Worm (Caenorhabditis elegans) whole organism, L4 larva: ENCODE data around the gene idpb-2.

Experiments
- F26F4.8 ChIP-seq: fragments of 200-800 bp; sonication (Bioruptor generic); conservative IDR thresholded peaks from 2 replicates; pipeline ENCODE4 v1.3.6; 2022; ENCODE audit warnings: missing genetic modification characterization, missing compliant biosample characterization
- F44E2.7 ChIP-seq: fragments of 200-800 bp; sonication (Bioruptor generic); IDR thresholded peaks from 2 replicates; pipeline ENCODE4 v2.1.2; 2022; ENCODE audit warnings: missing genetic modification characterization, missing compliant biosample characterization
- F49E8.2 ChIP-seq: sonication (generic microtip); optimal IDR thresholded peaks from 2 replicates; lab custom pipeline; 2016; ENCODE audit warnings: missing compliant biosample characterization, mild to moderate bottlenecking, missing genetic modification characterization, borderline replicate concordance
- Y48G9A.11 ChIP-seq: fragments of 200-800 bp; sonication (Bioruptor generic); IDR thresholded peaks from 2 replicates; pipeline ENCODE4 v1.3.6; 2022; ENCODE audit warnings: missing genetic modification reagents, missing genetic modification characterization, missing compliant biosample characterization
- Y5F2A.4 ChIP-seq: fragments of 200-800 bp; sonication (Bioruptor generic); optimal IDR thresholded peaks from 2 replicates; lab custom pipeline; 2018; ENCODE audit warnings: mild to moderate bottlenecking, missing genetic modification characterization, missing compliant biosample characterization
- Y75B8A.6 ChIP-seq: fragments of 200-800 bp; sonication (Bioruptor generic); IDR thresholded peaks from 2 replicates; pipeline ENCODE4 v1.3.6; 2022; ENCODE audit warnings: missing genetic modification reagents, missing genetic modification characterization, missing compliant biosample characterization
- aha-1 ChIP-seq: fragments of 150-350 bp; peaks from one replicate; lab custom pipeline; 2014; ENCODE audit warnings: missing biosample characterization, missing genetic modification characterization
- ceh-62 ChIP-seq: sonication (generic microtip); optimal IDR thresholded peaks from 2 replicates; lab custom pipeline; 2017; ENCODE audit warnings: missing biosample characterization, missing genetic modification characterization
- ceh-82 ChIP-seq: sonication (generic microtip); optimal IDR thresholded peaks from 2 replicates; lab custom pipeline; 2017; ENCODE audit warnings: missing biosample characterization, missing genetic modification characterization
- ctbp-1 ChIP-seq: fragments of 200-800 bp; sonication (Bioruptor generic); IDR thresholded peaks from 2 replicates; pipeline ENCODE4 v1.3.6; 2022; ENCODE audit warnings: missing genetic modification reagents, missing genetic modification characterization, missing compliant biosample characterization
- daf-16 ChIP-seq, 3 experiments: sonication (generic microtip); optimal IDR thresholded peaks; 2 replicates each; lab custom pipeline; 2016 to 2017; ENCODE audit warnings: missing genetic modification characterization in 3 of 3, missing genetic modification reagents in 3 of 3, mild to moderate bottlenecking in 2 of 3, missing compliant biosample characterization in 2 of 3, missing biosample characterization in 1 of 3, moderate library complexity in 1 of 3
- dmd-8 ChIP-seq: fragments of 200-800 bp; sonication (Bioruptor generic); IDR thresholded peaks from 2 replicates; pipeline ENCODE4 v1.3.6; 2022; ENCODE audit warnings: missing genetic modification characterization, missing compliant biosample characterization
- dmd-9 ChIP-seq: fragments of 200-800 bp; sonication (Bioruptor generic); IDR thresholded peaks from 2 replicates; pipeline ENCODE4 v1.3.6; 2022; ENCODE audit warnings: missing genetic modification reagents, missing genetic modification characterization, missing compliant biosample characterization
- dpl-1 ChIP-seq: fragments of 150-350 bp; optimal IDR thresholded peaks from 2 replicates; lab custom pipeline; 2014; ENCODE audit warnings: missing biosample characterization, missing genetic modification reagents, missing genetic modification characterization
- duxl-1 ChIP-seq: sonication (generic microtip); optimal IDR thresholded peaks from 2 replicates; lab custom pipeline; 2016; ENCODE audit warnings: mild to moderate bottlenecking, missing genetic modification characterization, moderate library complexity, missing compliant biosample characterization; ENCODE audit not compliant: poor library complexity
- gei-8 ChIP-seq: fragments of 200-800 bp; sonication (Bioruptor generic); optimal IDR thresholded peaks from 2 replicates; lab custom pipeline; 2018; ENCODE audit warnings: mild to moderate bottlenecking, missing genetic modification characterization, missing compliant biosample characterization
- hlh-11 ChIP-seq: fragments of 200-800 bp; sonication (Bioruptor generic); optimal IDR thresholded peaks from 2 replicates; lab custom pipeline; 2018; ENCODE audit warnings: mild to moderate bottlenecking, missing genetic modification characterization, missing compliant biosample characterization
- hlh-30 ChIP-seq: sonication (generic microtip); optimal IDR thresholded peaks from 2 replicates; lab custom pipeline; 2017; ENCODE audit warnings: antibody characterized with exemption, mild to moderate bottlenecking, missing genetic modification characterization, missing compliant biosample characterization; ENCODE audit not compliant: insufficient read depth
- hmg-1.1 ChIP-seq: fragments of 200-800 bp; sonication (Bioruptor generic); IDR thresholded peaks from 2 replicates; pipeline ENCODE4 v1.3.6; 2022; ENCODE audit warnings: missing genetic modification reagents, missing genetic modification characterization, missing compliant biosample characterization
- lin-15B ChIP-seq: fragments of 150-350 bp; sonication (generic microtip); optimal IDR thresholded peaks from 3 replicates; lab custom pipeline; 2014; ENCODE audit warnings: missing biosample characterization, missing genetic modification characterization
- lin-29 ChIP-seq: fragments of 200-800 bp; sonication (Bioruptor generic); IDR thresholded peaks from 2 replicates; pipeline ENCODE4 v1.3.6; 2022; ENCODE audit warnings: missing genetic modification reagents, missing genetic modification characterization, missing compliant biosample characterization
- lin-38 ChIP-seq: fragments of 200-800 bp; sonication (Bioruptor generic); IDR thresholded peaks from 2 replicates; pipeline ENCODE4 v1.3.6; 2022; ENCODE audit warnings: missing genetic modification reagents, missing genetic modification characterization, missing compliant biosample characterization
- lir-3 ChIP-seq: sonication (generic microtip); optimal IDR thresholded peaks from 2 replicates; lab custom pipeline; 2016; ENCODE audit warnings: mild to moderate bottlenecking, missing genetic modification characterization, missing compliant biosample characterization
- lsy-2 ChIP-seq, 2 experiments: fragments of 150-350 bp in 1 of 2; sonication (generic microtip) in 1 of 2; optimal IDR thresholded peaks; 2 replicates each; lab custom pipeline; 2014 to 2017; ENCODE audit warnings: missing biosample characterization in 2 of 2, missing genetic modification characterization in 2 of 2
- mdl-1 ChIP-seq, 2 experiments: fragments of 150-350 bp in 1 of 2; sonication (generic microtip) in 1 of 2; optimal IDR thresholded peaks; 2 replicates each; lab custom pipeline; 2014 to 2017; ENCODE audit warnings: missing biosample characterization in 2 of 2, missing genetic modification characterization in 2 of 2
- mdt-29 ChIP-seq: fragments of 200-800 bp; sonication (Bioruptor generic); IDR thresholded peaks from 2 replicates; pipeline ENCODE4 v1.3.6; 2022; ENCODE audit warnings: missing genetic modification reagents, missing genetic modification characterization, missing compliant biosample characterization
- mep-1 ChIP-seq: fragments of 150-350 bp; sonication (generic microtip); optimal IDR thresholded peaks from 3 replicates; lab custom pipeline; 2014; ENCODE audit warnings: missing biosample characterization, missing genetic modification characterization
- mes-2 ChIP-seq: sonication (generic microtip); optimal IDR thresholded peaks from 2 replicates; lab custom pipeline; 2016; ENCODE audit warnings: missing genotype, mild to moderate bottlenecking, missing genetic modification characterization, missing compliant biosample characterization; ENCODE audit not compliant: poor library complexity, severe bottlenecking
- mxl-3 ChIP-seq: fragments of 200-800 bp; sonication (Bioruptor generic); optimal IDR thresholded peaks from 2 replicates; lab custom pipeline; 2018; ENCODE audit warnings: mild to moderate bottlenecking, missing genetic modification characterization, missing compliant biosample characterization
- nhr-11 ChIP-seq: fragments of 150-350 bp; optimal IDR thresholded peaks from 2 replicates; lab custom pipeline; 2014; ENCODE audit warnings: missing biosample characterization, missing genetic modification characterization
- nhr-25 ChIP-seq: sonication (generic microtip); optimal IDR thresholded peaks from 2 replicates; lab custom pipeline; 2017; ENCODE audit warnings: missing genetic modification characterization, mild to moderate bottlenecking, missing compliant biosample characterization, antibody characterized with exemption, moderate library complexity, borderline replicate concordance; ENCODE audit not compliant: insufficient read depth
- nhr-28 ChIP-seq: fragments of 150-350 bp; optimal IDR thresholded peaks from 2 replicates; lab custom pipeline; 2014; ENCODE audit warnings: missing biosample characterization, missing genetic modification characterization
- nhr-41 ChIP-seq: fragments of 200-800 bp; sonication (Bioruptor generic); IDR thresholded peaks from 2 replicates; pipeline ENCODE4 v1.3.6; 2022; ENCODE audit warnings: missing genetic modification reagents, missing genetic modification characterization, missing compliant biosample characterization
- nhr-6 ChIP-seq: fragments of 150-350 bp; optimal IDR thresholded peaks from 2 replicates; lab custom pipeline; 2014; ENCODE audit warnings: missing biosample characterization, missing genetic modification characterization
- pha-4 ChIP-seq, 2 experiments: fragments of 150-350 bp in 1 of 2; fragments of 200-800 bp in 1 of 2; sonication (Bioruptor generic) in 1 of 2; IDR thresholded peaks in 1 of 2; optimal IDR thresholded peaks in 1 of 2; 2 replicates each; pipeline versions ENCODE4 v1.3.6 to Lab custom; 2014 to 2022; ENCODE audit warnings: missing genetic modification characterization in 2 of 2, missing genetic modification reagents in 2 of 2, missing biosample characterization in 1 of 2, missing compliant biosample characterization in 1 of 2
- php-3 ChIP-seq: fragments of 200-800 bp; sonication (Bioruptor generic); IDR thresholded peaks from 2 replicates; pipeline ENCODE4 v1.3.6; 2022; ENCODE audit warnings: missing genetic modification reagents, missing genetic modification characterization, missing compliant biosample characterization
- saeg-2 ChIP-seq: fragments of 200-800 bp; sonication (Bioruptor generic); IDR thresholded peaks from 2 replicates; pipeline ENCODE4 v1.3.6; 2022; ENCODE audit warnings: missing genetic modification reagents, missing genetic modification characterization, missing compliant biosample characterization
- set-16 ChIP-seq: fragments of 200-800 bp; sonication (Bioruptor generic); IDR thresholded peaks from 2 replicates; pipeline ENCODE4 v1.3.6; 2022; ENCODE audit warnings: missing genetic modification reagents, missing genetic modification characterization, missing compliant biosample characterization
- skn-1 ChIP-seq: fragments of 150-350 bp; optimal IDR thresholded peaks from 2 replicates; lab custom pipeline; 2014; ENCODE audit warnings: missing biosample characterization, missing genetic modification characterization
- tag-97 ChIP-seq: fragments of 200-800 bp; sonication (Bioruptor generic); IDR thresholded peaks from 2 replicates; pipeline ENCODE4 v1.3.6; 2022; ENCODE audit warnings: missing genetic modification characterization, missing compliant biosample characterization
- tra-1 ChIP-seq: fragments of 200-800 bp; sonication (Bioruptor generic); IDR thresholded peaks from 2 replicates; pipeline ENCODE4 v1.3.6; 2022; ENCODE audit warnings: missing genetic modification reagents, missing genetic modification characterization, missing compliant biosample characterization
- unc-130 ChIP-seq: sonication (generic microtip); optimal IDR thresholded peaks from 2 replicates; lab custom pipeline; 2016; ENCODE audit warnings: missing genetic modification reagents, missing genetic modification characterization, missing compliant biosample characterization
- unc-62 ChIP-seq, 3 experiments: fragments of 150-350 bp in 1 of 3; sonication (generic microtip); optimal IDR thresholded peaks in 2 of 3; peaks in 1 of 3; 1 replicate in 1 of 3; 2 replicates in 2 of 3; lab custom pipeline; 2014 to 2017; ENCODE audit warnings: missing biosample characterization in 3 of 3, missing genetic modification characterization in 3 of 3, missing genetic modification reagents in 3 of 3, missing genotype in 1 of 3

Gene idpb-2

DNA sequence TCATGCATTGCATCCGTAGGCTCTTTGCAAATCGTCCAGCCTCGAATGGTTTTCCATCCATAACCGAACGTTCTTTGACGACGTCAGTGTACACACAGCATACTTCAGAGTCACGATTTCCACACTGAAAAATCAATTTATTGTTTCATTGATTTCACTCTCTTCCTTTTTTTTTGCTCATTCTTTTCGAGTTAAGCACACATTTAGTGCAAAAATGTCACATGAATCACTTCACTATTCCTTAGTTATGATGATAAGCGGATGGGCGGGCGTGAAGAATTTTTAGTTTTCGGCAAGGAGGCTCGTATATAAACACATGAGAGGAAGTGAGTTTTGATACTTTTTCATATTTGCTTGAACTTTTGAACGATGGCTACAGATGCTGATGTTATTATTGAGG, 16.0 kb upstream of the idpb-2 start, which contains the start of gene txt-9:
Gene txt-9 (plus strand): TSS at position 336 of the 400 bp plus-strand sequence.
- TF ChIP-seq gei-8 (GFP tag; lab: Kevin White, UChicago), result no peak
- no peak for TF ChIP-seq dmd-9 (GFP tag; lab: Robert Waterston, UW)
- TF ChIP-seq pha-4 (GFP tag; IDR thresholded peaks at IDR 0.05; lab: Robert Waterston, UW), result no peak
- TF ChIP-seq pha-4 (tag; optimal IDR thresholded peaks at IDR 0.05; lab: Kevin White, UChicago), result no peak
- no peak for TF ChIP-seq mdt-29 (GFP tag; lab: Robert Waterston, UW)
- TF ChIP-seq nhr-28 (tag; lab: Kevin White, UChicago), result peak; percentile 38
- no peak for TF ChIP-seq lin-15B (tag; lab: Kevin White, UChicago)
- no peak for TF ChIP-seq dpl-1 (GFP tag; lab: Kevin White, UChicago)
- peak; percentile 92 for TF ChIP-seq aha-1 (tag; lab: Kevin White, UChicago)
- no peak for TF ChIP-seq skn-1 (tag; lab: Kevin White, UChicago)
- TF ChIP-seq Y75B8A.6 (GFP tag; lab: Robert Waterston, UW), result no peak
- TF ChIP-seq ctbp-1 (GFP tag; lab: Robert Waterston, UW), result no peak
- no peak for TF ChIP-seq F49E8.2 (tag; lab: Kevin White, UChicago)
- no peak for TF ChIP-seq saeg-2 (GFP tag; lab: Robert Waterston, UW)
- TF ChIP-seq php-3 (GFP tag; lab: Robert Waterston, UW), result no peak
- no peak for TF ChIP-seq nhr-25
- no peak for TF ChIP-seq tag-97 (GFP tag; lab: Robert Waterston, UW)
- no peak for TF ChIP-seq set-16
- no peak for TF ChIP-seq unc-130 (GFP tag; lab: Kevin White, UChicago)
- TF ChIP-seq lin-29 (GFP tag; lab: Robert Waterston, UW), result no peak
- no peak for TF ChIP-seq mdl-1 (tag; optimal IDR thresholded peaks at IDR 0.05; lab: Kevin White, UChicago)
- TF ChIP-seq unc-62 (GFP tag; optimal IDR thresholded peaks at IDR 0.05 in 1 of 2; lab: Kevin White, UChicago), result peak in 1 of 2 experiments; percentile 77
- no peak for TF ChIP-seq unc-62 (tag; optimal IDR thresholded peaks at IDR 0.05; lab: Kevin White, UChicago)
- no peak for TF ChIP-seq nhr-41 (GFP tag; lab: Robert Waterston, UW)
- TF ChIP-seq nhr-11, result no peak
- TF ChIP-seq dmd-8 (GFP tag; lab: Robert Waterston, UW), result no peak
- no peak for TF ChIP-seq nhr-6 (tag; lab: Kevin White, UChicago)
- TF ChIP-seq lsy-2 (tag; optimal IDR thresholded peaks at IDR 0.05; lab: Kevin White, UChicago), result no peak
- no peak for TF ChIP-seq duxl-1 (tag; lab: Kevin White, UChicago)
- TF ChIP-seq mxl-3 (GFP tag; lab: Kevin White, UChicago), result no peak
- TF ChIP-seq daf-16 (GFP tag; optimal IDR thresholded peaks at IDR 0.05; lab: Kevin White, UChicago), result no peak
- peak; percentile 1 for TF ChIP-seq daf-16 (tag; optimal IDR thresholded peaks at IDR 0.05; lab: Kevin White, UChicago)
- no peak for TF ChIP-seq hmg-1.1
- TF ChIP-seq hlh-11 (tag; lab: Kevin White, UChicago), result no peak
- no peak for TF ChIP-seq Y5F2A.4 (GFP tag; lab: Kevin White, UChicago)
- no peak for TF ChIP-seq ceh-82 (tag; lab: Kevin White, UChicago)
- no peak for TF ChIP-seq ceh-62 (tag; lab: Kevin White, UChicago)
- no peak for TF ChIP-seq F26F4.8
- no peak for TF ChIP-seq lir-3 (tag; lab: Kevin White, UChicago)
- no peak for TF ChIP-seq lin-38 (GFP tag; lab: Robert Waterston, UW)
- TF ChIP-seq hlh-30 (tag; lab: Kevin White, UChicago), result peak; percentile 17
- no peak for TF ChIP-seq mep-1
- no peak for TF ChIP-seq tra-1 (GFP tag; lab: Robert Waterston, UW)
- TF ChIP-seq Y48G9A.11 (GFP tag; lab: Robert Waterston, UW), result no peak
- no peak for TF ChIP-seq mes-2 (tag; lab: Kevin White, UChicago)
- no peak for TF ChIP-seq F44E2.7 (GFP tag; lab: Robert Waterston, UW)
